Worm (Caenorhabditis elegans): ENCODE measurements around the gene T21C12.4.
A peak's percentile ranks its signal among the peaks of the same experiment; 100 is the strongest.

T21C12.4 gene

ce11 chrIII:10557910-10558309 lies at the start of gene T21C12.4:
TSS of gene T21C12.4 (minus strand) at chrIII:10558010.
- no peak for TF ChIP-seq pha-4 (tag; optimal IDR thresholded peaks at IDR 0.05)
- no peak for TF ChIP-seq elt-2 (tag; optimal IDR thresholded peaks at IDR 0.05)

ce11 chrIII:10605049-10605448 lies 47.2 kb upstream of the T21C12.4 start, which contains the start of gene rabx-5:
TSS of gene rabx-5 (plus strand) at chrIII:10605349.
- TF ChIP-seq ceh-2 (tag; optimal IDR thresholded peaks at IDR 0.05) (no peak), fax-1 (tag; optimal IDR thresholded peaks at IDR 0.05) (no peak), elt-4 (tag; optimal IDR thresholded peaks at IDR 0.05) (no peak), hlh-30 (tag; optimal IDR thresholded peaks at IDR 0.05; ENCODE audit: insufficient read depth) (no peak), lim-6 (tag; optimal IDR thresholded peaks at IDR 0.05) (no peak), sdc-2 (tag; optimal IDR thresholded peaks at IDR 0.05) (no peak), ceh-24 (tag; optimal IDR thresholded peaks at IDR 0.05) (no peak), pag-3 (tag; optimal IDR thresholded peaks at IDR 0.05; ENCODE audit: borderline replicate concordance) (no peak), ets-4 (tag; optimal IDR thresholded peaks at IDR 0.05) (no peak), pha-2 (tag; optimal IDR thresholded peaks at IDR 0.05) (no peak), nhr-11 (tag; optimal IDR thresholded peaks at IDR 0.05) (no peak), dmd-4 (tag; optimal IDR thresholded peaks at IDR 0.05; ENCODE audit: borderline replicate concordance) (no peak), odd-2 (tag; optimal IDR thresholded peaks at IDR 0.05) (no peak), gmeb-2 (tag; optimal IDR thresholded peaks at IDR 0.05) (no peak), nfya-1 (tag; optimal IDR thresholded peaks at IDR 0.05) (no peak), T23F11.4 (GFP tag; optimal IDR thresholded peaks at IDR 0.05) (no peak), eyg-1 (tag; optimal IDR thresholded peaks at IDR 0.05) (no peak), sox-2 (GFP tag; IDR thresholded peaks at IDR 0.05) (no peak), dve-1 (tag; optimal IDR thresholded peaks at IDR 0.05) (no peak), tbx-7 (tag; optimal IDR thresholded peaks at IDR 0.05) (no peak)

DNA sequence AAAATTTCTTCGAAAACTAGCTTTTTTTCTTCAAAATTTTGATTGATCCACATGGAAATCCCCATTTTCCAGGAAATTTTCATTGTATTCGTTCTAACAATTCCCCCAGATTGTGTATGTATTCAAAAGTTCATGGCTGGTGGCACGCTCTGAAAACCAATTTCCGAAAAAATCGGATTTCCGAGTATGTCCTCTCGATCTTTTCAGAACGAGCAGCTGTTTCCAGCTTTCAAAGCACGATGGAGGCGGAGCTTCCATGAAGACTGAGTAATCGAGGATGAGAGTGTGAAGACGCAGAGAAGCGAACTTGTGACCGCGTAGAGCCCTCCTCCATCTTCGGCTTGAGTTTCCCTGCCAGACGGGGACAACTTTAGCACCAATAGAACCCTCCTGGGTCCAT lies 46.5 kb upstream of the T21C12.4 start:
- no peak for TF ChIP-seq pat-9 (tag; optimal IDR thresholded peaks at IDR 0.05)
- TF ChIP-seq hlh-30 (tag; optimal IDR thresholded peaks at IDR 0.05; ENCODE audit: insufficient read depth) = peak; percentile 10

DNA sequence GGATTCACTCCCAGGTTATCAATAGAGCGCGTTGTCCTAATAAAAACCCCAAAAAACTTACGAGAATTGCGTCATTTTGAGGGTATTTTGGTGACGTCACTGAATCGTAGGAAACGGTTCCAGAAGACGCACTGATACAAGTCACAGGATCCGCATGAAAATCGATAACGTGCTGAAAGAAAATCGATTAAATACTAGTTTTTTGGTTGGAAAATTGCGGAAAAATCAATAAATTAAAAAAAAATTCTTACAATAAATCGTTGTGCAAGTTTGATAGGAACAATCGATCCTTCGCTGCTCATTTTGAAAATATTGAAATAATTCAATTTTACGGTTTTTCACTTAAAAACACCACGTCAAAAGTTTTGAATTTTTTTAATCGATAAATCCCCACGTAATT lies 45.4 kb upstream of the T21C12.4 start, which contains the start of gene Y39A1A.2:
TSS of gene Y39A1A.2 (minus strand) at position 319 of the 400 bp plus-strand sequence.
- no peak for TF ChIP-seq ceh-2 (tag; optimal IDR thresholded peaks at IDR 0.05)

ce11 chrIII:10600894-10601293 lies 43.1 kb upstream of the T21C12.4 start:
- TF ChIP-seq pax-1 (tag; optimal IDR thresholded peaks at IDR 0.05) (no peak), hlh-6 (tag; optimal IDR thresholded peaks at IDR 0.05) (no peak), fkh-10 (GFP tag; optimal IDR thresholded peaks at IDR 0.05) (no peak), mec-3 (tag; optimal IDR thresholded peaks at IDR 0.05; ENCODE audit: borderline replicate concordance) (no peak), ets-4 (tag; optimal IDR thresholded peaks at IDR 0.05) (no peak), dmd-4 (tag; optimal IDR thresholded peaks at IDR 0.05; ENCODE audit: borderline replicate concordance) (no peak), gmeb-2 (tag; optimal IDR thresholded peaks at IDR 0.05) (no peak), unc-3 (GFP tag; conservative IDR thresholded peaks at IDR 0.05) (no peak), unc-3 (tag; optimal IDR thresholded peaks at IDR 0.05) (no peak), nhr-11 (tag; optimal IDR thresholded peaks at IDR 0.05) (no peak), zip-5 (tag; optimal IDR thresholded peaks at IDR 0.05) (no peak)

ce11 chrIII:10600138-10600626 lies 42.4 kb upstream of the T21C12.4 start, which contains the start of gene epg-6:
TSS of gene epg-6 (minus strand) at chrIII:10600188.
- TF ChIP-seq mec-3 (tag; optimal IDR thresholded peaks at IDR 0.05; ENCODE audit: borderline replicate concordance) = no peak
- TF ChIP-seq F13H6.1 (tag; optimal IDR thresholded peaks at IDR 0.05) = no peak
- TF ChIP-seq K02D7.2 (tag; optimal IDR thresholded peaks at IDR 0.05) = no peak
- TF ChIP-seq ref-2 (tag; optimal IDR thresholded peaks at IDR 0.05) = no peak
- TF ChIP-seq hlh-6 (tag; optimal IDR thresholded peaks at IDR 0.05) = no peak
- no peak for TF ChIP-seq ceh-18 (tag; optimal IDR thresholded peaks at IDR 0.05)
- TF ChIP-seq tbx-2 (tag; optimal IDR thresholded peaks at IDR 0.05) = no peak
- TF ChIP-seq nhr-11 (tag; optimal IDR thresholded peaks at IDR 0.05) = no peak
- TF ChIP-seq ceh-24 (tag; optimal IDR thresholded peaks at IDR 0.05) = no peak
- no peak for TF ChIP-seq rnt-1 (tag; optimal IDR thresholded peaks at IDR 0.05)
- no peak for TF ChIP-seq pqm-1 (tag; optimal IDR thresholded peaks at IDR 0.05)
- no peak for TF ChIP-seq gmeb-2 (tag; optimal IDR thresholded peaks at IDR 0.05)
- TF ChIP-seq ceh-2 (tag; optimal IDR thresholded peaks at IDR 0.05) = no peak
- no peak for TF ChIP-seq pag-3 (tag; optimal IDR thresholded peaks at IDR 0.05; ENCODE audit: borderline replicate concordance)

Measured in whole organism, late embryonic.